Worm (Caenorhabditis elegans): ENCODE measurements around the gene coh-1.

The coh-1 gene

DNA sequence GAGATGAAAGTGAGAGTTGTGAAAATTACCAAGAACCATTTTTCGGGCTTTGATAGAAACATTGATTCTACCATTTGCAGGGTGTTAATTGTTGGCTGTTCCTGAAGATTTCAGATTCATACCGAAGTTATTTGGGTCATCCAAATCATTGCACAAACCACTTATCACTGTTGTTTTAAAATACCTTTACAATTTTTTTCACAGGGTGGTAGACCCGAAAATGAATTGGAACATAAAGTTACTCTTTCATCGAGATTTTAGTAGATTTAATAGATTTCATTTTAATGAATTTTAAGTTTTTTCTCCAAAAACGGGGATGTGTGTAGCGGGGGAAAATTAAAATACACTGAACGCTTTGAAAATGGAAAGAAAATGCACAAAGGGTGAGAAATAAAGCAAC lies 59.4 kb downstream of the coh-1 start, which contains the start of gene C10A4.7:
C10A4.7 (minus strand) TSS at position 101 of the 400 bp plus-strand sequence.
- TF ChIP-seq lir-1 (GFP tag; conservative IDR thresholded peaks at IDR 0.05): no peak
- no peak for TF ChIP-seq aptf-3 (GFP tag; IDR thresholded peaks at IDR 0.05)

Measured in whole organism, young adult.